Fruit fly (Drosophila melanogaster) whole organism, embryonic: ENCODE data around the gene RpL24.
A peak's percentile ranks its signal among the peaks of the same experiment; 100 is the strongest.

ENCODE experiments used
- Aef1 ChIP-seq: fragments of 200-800 bp; sonication (Bioruptor generic); IDR thresholded peaks from 3 replicates; pipeline ENCODE4 v1.3.6; 2022; ENCODE audit warnings: missing biosample characterization, missing genetic modification characterization
- CG10147 ChIP-seq: fragments of 200-800 bp; sonication (Bioruptor generic); optimal IDR thresholded peaks from 2 replicates; lab custom pipeline; 2019; ENCODE audit warnings: missing biosample characterization, mild to moderate bottlenecking, missing genetic modification characterization, moderate library complexity
- CG10209 ChIP-seq: fragments of 200-800 bp; sonication (Bioruptor generic); optimal IDR thresholded peaks from 3 replicates; lab custom pipeline; 2017; ENCODE audit warnings: missing biosample characterization, mild to moderate bottlenecking, missing genetic modification characterization, missing genetic modification reagents
- CG10274 ChIP-seq: fragments of 200-800 bp; sonication (Bioruptor generic); optimal IDR thresholded peaks from 3 replicates; lab custom pipeline; 2017; ENCODE audit warnings: missing biosample characterization, mild to moderate bottlenecking, missing genetic modification characterization
- CG10543 ChIP-seq: fragments of 200-800 bp; sonication (Bioruptor generic); optimal IDR thresholded peaks from 3 replicates; lab custom pipeline; 2017; ENCODE audit warnings: missing biosample characterization, mild to moderate bottlenecking, missing genetic modification characterization, moderate library complexity
- CG10959 ChIP-seq: fragments of 200-800 bp; sonication (Bioruptor generic); IDR thresholded peaks from 2 replicates; pipeline ENCODE4 v1.3.6; 2022; ENCODE audit warnings: missing biosample characterization, missing genetic modification characterization
- CG11093 ChIP-seq: fragments of 200-800 bp; sonication (Bioruptor generic); IDR thresholded peaks from 3 replicates; pipeline ENCODE4 v1.3.6; 2022; ENCODE audit warnings: missing biosample characterization, missing genetic modification characterization
- CG11696 ChIP-seq: fragments of 200-800 bp; sonication (Bioruptor generic); IDR thresholded peaks from 2 replicates; pipeline ENCODE4 v1.3.6; 2022; ENCODE audit warnings: missing biosample characterization, missing genetic modification characterization
- CG15073 ChIP-seq: fragments of 200-800 bp; sonication (Bioruptor generic); optimal IDR thresholded peaks from 2 replicates; lab custom pipeline; 2016; ENCODE audit warnings: missing biosample characterization, missing genetic modification characterization
- CG1647 ChIP-seq: fragments of 200-800 bp; sonication (Bioruptor generic); optimal IDR thresholded peaks from 3 replicates; lab custom pipeline; 2016; ENCODE audit warnings: missing biosample characterization, missing genetic modification characterization
- CG16779 ChIP-seq: fragments of 200-800 bp; sonication (Bioruptor generic); IDR thresholded peaks from 2 replicates; pipeline ENCODE4 v1.3.6; 2022; ENCODE audit warnings: missing biosample characterization, missing genetic modification characterization
- CG17361 ChIP-seq: fragments of 200-800 bp; sonication (Bioruptor generic); IDR thresholded peaks from 3 replicates; pipeline ENCODE4 v1.3.6; 2022; ENCODE audit warnings: missing biosample characterization, missing genetic modification characterization
- CG17612 ChIP-seq: fragments of 200-800 bp; sonication (Bioruptor generic); IDR thresholded peaks from 2 replicates; pipeline ENCODE4 v1.3.6; 2022; ENCODE audit warnings: missing biosample characterization, missing genetic modification characterization
- CG17912 ChIP-seq: fragments of 200-800 bp; sonication (Bioruptor generic); optimal IDR thresholded peaks from 2 replicates; lab custom pipeline; 2018; ENCODE audit warnings: missing biosample characterization, mild to moderate bottlenecking, missing genetic modification characterization
- CG33557 ChIP-seq: fragments of 200-800 bp; sonication (Bioruptor generic); optimal IDR thresholded peaks from 2 replicates; lab custom pipeline; 2019; ENCODE audit warnings: missing biosample characterization, mild to moderate bottlenecking, missing genetic modification characterization, moderate library complexity
- CG3407 ChIP-seq: fragments of 200-800 bp; sonication (Bioruptor generic); optimal IDR thresholded peaks from 2 replicates; lab custom pipeline; 2018; ENCODE audit warnings: missing biosample characterization, mild to moderate bottlenecking, missing genetic modification characterization
- CG34224 ChIP-seq: fragments of 200-800 bp; sonication (Bioruptor generic); IDR thresholded peaks from 3 replicates; pipeline ENCODE4 v1.3.6; 2022; ENCODE audit warnings: missing biosample characterization, missing genetic modification characterization; ENCODE audit not compliant: partially characterized antibody
- CG4404 ChIP-seq: fragments of 200-800 bp; sonication (Bioruptor generic); IDR thresholded peaks from 2 replicates; pipeline ENCODE4 v1.3.6; 2022; ENCODE audit warnings: missing biosample characterization, missing genetic modification characterization
- CG6791 ChIP-seq: fragments of 200-800 bp; sonication (Bioruptor generic); IDR thresholded peaks from 3 replicates; pipeline ENCODE4 v1.3.6; 2022; ENCODE audit warnings: missing biosample characterization, missing genetic modification characterization; ENCODE audit not compliant: partially characterized antibody
- CG7357 ChIP-seq: fragments of 200-800 bp; sonication (Bioruptor generic); IDR thresholded peaks from 3 replicates; pipeline ENCODE4 v1.3.6; 2022; ENCODE audit warnings: missing biosample characterization, missing genetic modification characterization
- Fer3 ChIP-seq: fragments of 200-800 bp; sonication (Bioruptor generic); optimal IDR thresholded peaks from 2 replicates; lab custom pipeline; 2018; ENCODE audit warnings: missing biosample characterization, mild to moderate bottlenecking, missing genetic modification characterization, moderate library complexity
- GATAe ChIP-seq: fragments of 200-800 bp; sonication (Bioruptor generic); conservative IDR thresholded peaks from 2 replicates; pipeline ENCODE4 v1.3.6; 2022; ENCODE audit warnings: missing biosample characterization, missing genetic modification characterization
- H15 ChIP-seq: fragments of 200-800 bp; sonication (Bioruptor generic); IDR thresholded peaks from 3 replicates; pipeline ENCODE4 v1.3.6; 2022; ENCODE audit warnings: missing biosample characterization, missing genetic modification characterization
- HLH3B ChIP-seq: fragments of 200-800 bp; sonication (Bioruptor generic); IDR thresholded peaks from 2 replicates; pipeline ENCODE4 v1.3.6; 2022; ENCODE audit warnings: missing biosample characterization, missing genetic modification characterization
- HLHmδ ChIP-seq: fragments of 200-800 bp; sonication (Bioruptor generic); optimal IDR thresholded peaks from 2 replicates; lab custom pipeline; 2018; ENCODE audit warnings: missing biosample characterization, mild to moderate bottlenecking, missing genetic modification characterization, moderate library complexity
- Lhr ChIP-seq: fragments of 200-800 bp; sonication (Bioruptor generic); optimal IDR thresholded peaks from 3 replicates; lab custom pipeline; 2017; ENCODE audit warnings: mild to moderate bottlenecking, missing biosample characterization, missing genetic modification reagents, missing genetic modification characterization
- MESR4 ChIP-seq: fragments of 200-800 bp; sonication (Bioruptor generic); optimal IDR thresholded peaks from 2 replicates; lab custom pipeline; 2018; ENCODE audit warnings: missing biosample characterization, mild to moderate bottlenecking, missing genetic modification characterization, moderate library complexity
- Optix ChIP-seq: fragments of 200-800 bp; sonication (Bioruptor generic); IDR thresholded peaks from 3 replicates; pipeline ENCODE4 v1.3.6; 2022; ENCODE audit warnings: missing biosample characterization, missing genetic modification characterization
- Pdp1 ChIP-seq, 2 experiments: fragments of 200-800 bp; sonication (Bioruptor generic); optimal IDR thresholded peaks; 3 replicates each; lab custom pipeline; 2016; ENCODE audit warnings: missing biosample characterization in 2 of 2, missing genetic modification characterization in 2 of 2, mild to moderate bottlenecking in 1 of 2, moderate library complexity in 1 of 2
- Vsx1 ChIP-seq: fragments of 200-800 bp; sonication (Bioruptor generic); optimal IDR thresholded peaks from 2 replicates; lab custom pipeline; 2017; ENCODE audit warnings: missing biosample characterization, mild to moderate bottlenecking, missing genetic modification characterization, missing genetic modification reagents
- al ChIP-seq: fragments of 200-800 bp; sonication (Bioruptor generic); IDR thresholded peaks from 2 replicates; pipeline ENCODE4 v1.3.6; 2022; ENCODE audit warnings: missing biosample characterization, missing genetic modification characterization
- ap ChIP-seq: fragments of 200-800 bp; sonication (Bioruptor generic); IDR thresholded peaks from 2 replicates; pipeline ENCODE4 v1.3.6; 2022; ENCODE audit warnings: missing biosample characterization, missing genetic modification characterization
- bcd ChIP-seq: fragments of 200-800 bp; sonication (Bioruptor generic); optimal IDR thresholded peaks from 2 replicates; lab custom pipeline; 2017; ENCODE audit warnings: missing biosample characterization, mild to moderate bottlenecking, missing genetic modification characterization
- cg ChIP-seq: fragments of 200-800 bp; sonication (Bioruptor generic); optimal IDR thresholded peaks from 3 replicates; lab custom pipeline; 2019; ENCODE audit warnings: missing biosample characterization, mild to moderate bottlenecking, missing genetic modification characterization, moderate library complexity
- chm ChIP-seq: fragments of 200-800 bp; sonication (Bioruptor generic); IDR thresholded peaks from 2 replicates; pipeline ENCODE4 v1.3.6; 2022; ENCODE audit warnings: missing biosample characterization, missing genetic modification characterization
- en ChIP-seq: fragments of 200-800 bp; sonication (Bioruptor generic); optimal IDR thresholded peaks from 2 replicates; lab custom pipeline; 2016; ENCODE audit warnings: missing biosample characterization, missing genetic modification characterization
- esg ChIP-seq: fragments of 200-800 bp; sonication (Bioruptor generic); conservative IDR thresholded peaks from 2 replicates; pipeline ENCODE4 v1.3.6; 2022; ENCODE audit warnings: missing biosample characterization, missing genetic modification characterization
- fd3F ChIP-seq: fragments of 200-800 bp; sonication (Bioruptor generic); optimal IDR thresholded peaks from 2 replicates; lab custom pipeline; 2018; ENCODE audit warnings: missing biosample characterization, mild to moderate bottlenecking, missing genetic modification characterization, moderate library complexity
- jigr1 ChIP-seq: fragments of 200-800 bp; sonication (Bioruptor generic); IDR thresholded peaks from 3 replicates; pipeline ENCODE4 v1.3.6; 2022; ENCODE audit warnings: missing biosample characterization, missing genetic modification characterization
- mld ChIP-seq: fragments of 200-800 bp; sonication (Bioruptor generic); IDR thresholded peaks from 3 replicates; pipeline ENCODE4 v1.3.6; 2022; ENCODE audit warnings: missing biosample characterization, missing genetic modification characterization; ENCODE audit not compliant: partially characterized antibody
- pb ChIP-seq: fragments of 200-800 bp; sonication (Bioruptor generic); optimal IDR thresholded peaks from 3 replicates; lab custom pipeline; 2016; ENCODE audit warnings: missing biosample characterization, missing genetic modification characterization
- phol ChIP-seq: fragments of 200-800 bp; sonication (Bioruptor generic); optimal IDR thresholded peaks from 3 replicates; lab custom pipeline; 2018; ENCODE audit warnings: missing biosample characterization, mild to moderate bottlenecking, missing genetic modification characterization, moderate library complexity
- pita ChIP-seq: fragments of 200-800 bp; sonication (Bioruptor generic); optimal IDR thresholded peaks from 2 replicates; lab custom pipeline; 2017; ENCODE audit warnings: missing biosample characterization, mild to moderate bottlenecking, missing genetic modification characterization
- pnt ChIP-seq: fragments of 200-800 bp; sonication (Bioruptor generic); optimal IDR thresholded peaks from 3 replicates; lab custom pipeline; 2016; ENCODE audit warnings: missing biosample characterization, missing genetic modification characterization
- sens-2 ChIP-seq: fragments of 200-800 bp; sonication (Bioruptor generic); IDR thresholded peaks from 2 replicates; pipeline ENCODE4 v1.3.6; 2022; ENCODE audit warnings: missing biosample characterization, missing genetic modification characterization
- sim ChIP-seq: fragments of 200-800 bp; sonication (Bioruptor generic); IDR thresholded peaks from 2 replicates; pipeline ENCODE4 v1.3.6; 2022; ENCODE audit warnings: missing biosample characterization, missing genetic modification characterization
- so ChIP-seq: fragments of 200-800 bp; sonication (Bioruptor generic); IDR thresholded peaks from 3 replicates; pipeline ENCODE4 v1.3.6; 2022; ENCODE audit warnings: missing biosample characterization, missing genetic modification characterization
- trh ChIP-seq: fragments of 200-800 bp; sonication (Bioruptor generic); optimal IDR thresholded peaks from 2 replicates; lab custom pipeline; 2016; ENCODE audit warnings: missing biosample characterization, missing genetic modification characterization
- ttk ChIP-seq: fragments of 200-800 bp; sonication (Bioruptor generic); IDR thresholded peaks from 2 replicates; pipeline ENCODE4 v2.1.2; 2022; ENCODE audit warnings: missing biosample characterization, missing genetic modification characterization
- vfl ChIP-seq: fragments of 200-800 bp; sonication (Bioruptor generic); optimal IDR thresholded peaks from 2 replicates; lab custom pipeline; 2016; ENCODE audit warnings: missing biosample characterization, missing genetic modification characterization
- wor ChIP-seq: fragments of 200-800 bp; sonication (Bioruptor generic); IDR thresholded peaks from 2 replicates; pipeline ENCODE4 v1.3.6; 2022; ENCODE audit warnings: missing biosample characterization, missing genetic modification characterization

The RpL24 gene

dm6 chr2L:13394903-13395302 lies at the start of gene RpL24 (continued):
- peak; percentile 94 for TF ChIP-seq HLHmδ (GFP tag; lab: Kevin White, UChicago)
- no peak for TF ChIP-seq mld (GFP tag; lab: Robert Waterston, UW)
- 0 out of 3 replicates have a peak, but pooled peaks have one; percentile 29 for TF ChIP-seq CG6791 (GFP tag; lab: Robert Waterston, UW)
- TF ChIP-seq cg = no peak
- no peak for TF ChIP-seq pita (GFP tag; lab: Kevin White, UChicago)
- peak; percentile 94 for TF ChIP-seq Vsx1 (GFP tag; lab: Kevin White, UChicago)
- TF ChIP-seq CG10543 (GFP tag; lab: Kevin White, UChicago) = peak; percentile 96
- TF ChIP-seq CG15073 (GFP tag; lab: Kevin White, UChicago) = no peak
- TF ChIP-seq CG10209 (GFP tag; lab: Kevin White, UChicago) = peak; percentile 91
- TF ChIP-seq CG10959 = peak; percentile 73
- peak; percentile 85 for TF ChIP-seq sim (GFP tag; lab: Robert Waterston, UW)
- TF ChIP-seq CG33557 (GFP tag; lab: Kevin White, UChicago) = peak; percentile 83
- TF ChIP-seq wor (GFP tag; lab: Robert Waterston, UW) = peak; percentile 18; the same call in 1 of the 2 replicates
- no peak for TF ChIP-seq esg (GFP tag; lab: Robert Waterston, UW)
- TF ChIP-seq CG4404 = no peak
- peak; percentile 85 for TF ChIP-seq CG10147
- TF ChIP-seq phol = peak; percentile 83
- peak; percentile 90 for TF ChIP-seq pb (GFP tag; lab: Kevin White, UChicago)
- TF ChIP-seq CG17912 (GFP tag; lab: Kevin White, UChicago) = peak; percentile 97
- peak; percentile 83 for TF ChIP-seq CG17361
- peak; percentile 100 for TF ChIP-seq MESR4 (GFP tag; lab: Kevin White, UChicago)
- peak; percentile 90 for TF ChIP-seq CG3407
- peak; percentile 94 for TF ChIP-seq en (GFP tag; lab: Kevin White, UChicago)
- TF ChIP-seq trh (GFP tag; lab: Kevin White, UChicago) = peak; percentile 69
- peak; percentile 60; the same call in 1 of the 2 replicates for TF ChIP-seq GATAe (GFP tag; lab: Robert Waterston, UW)
- TF ChIP-seq vfl = peak; percentile 78
- no peak; the same call in 2 of the 3 replicates for TF ChIP-seq CG11093 (GFP tag; lab: Robert Waterston, UW)
- peak; percentile 16 for TF ChIP-seq pnt (GFP tag; lab: Kevin White, UChicago)
- peak; percentile 80 to 87 for TF ChIP-seq Pdp1 (GFP tag; optimal IDR thresholded peaks at IDR 0.05; lab: Kevin White, UChicago)
- TF ChIP-seq CG11696 (GFP tag; lab: Robert Waterston, UW) = peak; percentile 77
- TF ChIP-seq CG10274 = peak; percentile 87
- peak; percentile 87 for TF ChIP-seq H15 (GFP tag; lab: Robert Waterston, UW)
- TF ChIP-seq so (GFP tag; lab: Robert Waterston, UW) = peak; percentile 92; the same call in 2 of the 3 replicates
- peak; percentile 73 for TF ChIP-seq Optix
- TF ChIP-seq ap = peak; percentile 80
- TF ChIP-seq jigr1 (GFP tag; lab: Robert Waterston, UW) = no peak
- peak; percentile 95 for TF ChIP-seq bcd (GFP tag; lab: Kevin White, UChicago)
- peak; percentile 78 for TF ChIP-seq HLH3B
- TF ChIP-seq CG7357 (GFP tag; lab: Robert Waterston, UW) = peak; percentile 37; the same call in 1 of the 3 replicates
- TF ChIP-seq CG16779 (GFP tag; lab: Robert Waterston, UW) = peak; percentile 85
- TF ChIP-seq chm = peak; percentile 97
- peak; percentile 77 for TF ChIP-seq CG1647 (GFP tag; lab: Kevin White, UChicago)
- peak; percentile 93 for TF ChIP-seq Fer3
- peak; percentile 54; the same call in 2 of the 3 replicates for TF ChIP-seq Aef1 (GFP tag; lab: Robert Waterston, UW)
- peak; percentile 91 for TF ChIP-seq sens-2 (GFP tag; lab: Robert Waterston, UW)
- TF ChIP-seq ttk = peak; percentile 81
- TF ChIP-seq CG17612 (GFP tag; lab: Robert Waterston, UW) = peak; percentile 71; the same call in 1 of the 2 replicates
- TF ChIP-seq Lhr (GFP tag; lab: Kevin White, UChicago) = peak; percentile 89
- no peak for TF ChIP-seq CG34224
- peak; percentile 56 for TF ChIP-seq al (GFP tag; lab: Robert Waterston, UW)
- peak; percentile 79 for TF ChIP-seq fd3F (GFP tag; lab: Kevin White, UChicago)
